Worm (Caenorhabditis elegans) whole organism, mixed stage, embryonic: ENCODE measurements around the gene Y53F4B.39.

Experiments
- ceh-39 ChIP-seq: fragments of 150-350 bp; optimal IDR thresholded peaks from 2 replicates; lab custom pipeline; 2014; ENCODE audit warnings: missing biosample characterization, missing genetic modification characterization
- lsy-2 ChIP-seq: fragments of 150-350 bp; optimal IDR thresholded peaks from 2 replicates; lab custom pipeline; 2014; ENCODE audit warnings: missing biosample characterization, missing genetic modification characterization
- mab-5 ChIP-seq: fragments of 150-350 bp; optimal IDR thresholded peaks from 2 replicates; lab custom pipeline; 2014; ENCODE audit warnings: missing biosample characterization, missing genetic modification characterization
- nhr-237 ChIP-seq: fragments of 150-350 bp; optimal IDR thresholded peaks from 2 replicates; lab custom pipeline; 2014; ENCODE audit warnings: missing biosample characterization, missing genetic modification characterization
- pha-4 ChIP-seq: fragments of 150-350 bp; optimal IDR thresholded peaks from 2 replicates; lab custom pipeline; 2018; ENCODE audit warnings: missing biosample characterization, missing genetic modification reagents, missing genetic modification characterization
- sem-2 ChIP-seq: fragments of 200-800 bp; sonication (Bioruptor generic); optimal IDR thresholded peaks from 2 replicates; lab custom pipeline; 2018; ENCODE audit warnings: mild to moderate bottlenecking, missing genetic modification characterization, missing compliant biosample characterization
- snpc-4 ChIP-seq: fragments of 150-350 bp; optimal IDR thresholded peaks from 2 replicates; lab custom pipeline; 2014; ENCODE audit warnings: missing biosample characterization, missing genetic modification characterization
- unc-39 ChIP-seq: fragments of 150-350 bp; optimal IDR thresholded peaks from 2 replicates; lab custom pipeline; 2014; ENCODE audit warnings: missing biosample characterization, missing genetic modification characterization
- unc-62 ChIP-seq: fragments of 150-350 bp; optimal IDR thresholded peaks from 2 replicates; lab custom pipeline; 2014; ENCODE audit warnings: missing biosample characterization, missing genetic modification reagents, missing genetic modification characterization
- ztf-11 ChIP-seq: fragments of 150-350 bp; optimal IDR thresholded peaks from 2 replicates; lab custom pipeline; 2014; ENCODE audit warnings: missing biosample characterization, missing genetic modification characterization

DNA sequence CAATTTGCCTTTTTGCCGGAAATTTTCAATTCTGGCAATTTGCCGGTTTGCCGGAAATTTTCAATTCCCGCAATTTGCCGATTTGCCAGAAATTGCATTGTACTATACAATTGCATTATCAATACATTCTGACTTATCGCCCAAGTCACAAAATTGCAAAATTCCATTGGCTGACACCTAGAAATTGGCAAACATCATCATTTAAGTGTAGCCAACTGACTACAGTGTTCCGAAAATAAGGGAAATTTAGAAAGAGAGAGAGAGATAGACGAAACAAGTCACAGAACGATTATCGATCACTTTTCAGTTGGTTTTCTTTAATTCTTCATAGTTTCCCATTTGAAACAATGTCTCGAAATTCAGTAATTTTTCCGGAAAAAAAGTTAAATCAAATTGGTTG is 1.4 kb downstream of the Y53F4B.39 start:
- no peak for TF ChIP-seq unc-39 (tag; lab: Kevin White, UChicago)
- TF ChIP-seq mab-5 (tag; lab: Kevin White, UChicago): no peak
- no peak for TF ChIP-seq unc-62 (GFP tag; lab: Kevin White, UChicago)
- TF ChIP-seq ceh-39 (tag; lab: Kevin White, UChicago): no peak
- TF ChIP-seq sem-2: no peak
- TF ChIP-seq snpc-4 (tag; lab: Kevin White, UChicago): no peak
- TF ChIP-seq nhr-237 (tag; lab: Kevin White, UChicago): no peak
- no peak for TF ChIP-seq ztf-11 (tag; lab: Kevin White, UChicago)
- TF ChIP-seq pha-4 (tag; lab: Kevin White, UChicago): no peak
- TF ChIP-seq lsy-2: no peak
